Fruit fly (Drosophila melanogaster): ENCODE results near the gene CG32485.

dm6 chr3L:3079156-3079495 is 29.0 kb downstream of the CG32485 start:
- TF ChIP-seq CG31224 (GFP tag; IDR thresholded peaks at IDR 0.05) (no peak), fd64A (GFP tag; optimal IDR thresholded peaks at IDR 0.05) (no peak), Jarid2 (GFP tag; optimal IDR thresholded peaks at IDR 0.05) (no peak), ewg (GFP tag; optimal IDR thresholded peaks at IDR 0.05) (no peak)

Measured in whole organism, embryonic.